Worm (Caenorhabditis elegans) whole organism, L3 larva: Measurements from ENCODE around the gene F53F1.3.

Experiments
- ZK546.5 ChIP-seq: sonication (generic microtip); optimal IDR thresholded peaks from 2 replicates; lab custom pipeline; 2017; ENCODE audit warnings: missing biosample characterization, missing genetic modification characterization
- aly-2 ChIP-seq: fragments of 150-350 bp; optimal IDR thresholded peaks from 2 replicates; lab custom pipeline; 2014; ENCODE audit warnings: missing biosample characterization, missing genetic modification characterization
- ceh-16 ChIP-seq: sonication (generic microtip); optimal IDR thresholded peaks from 2 replicates; lab custom pipeline; 2017; ENCODE audit warnings: missing biosample characterization, missing genetic modification characterization
- ceh-28 ChIP-seq: fragments of 150-350 bp; optimal IDR thresholded peaks from 2 replicates; lab custom pipeline; 2014; ENCODE audit warnings: missing biosample characterization, missing genetic modification reagents, missing genetic modification characterization
- ceh-9 ChIP-seq: sonication (generic microtip); optimal IDR thresholded peaks from 2 replicates; lab custom pipeline; 2018; ENCODE audit warnings: missing biosample characterization, missing genetic modification characterization
- daf-12 ChIP-seq: fragments of 150-350 bp; optimal IDR thresholded peaks from 2 replicates; lab custom pipeline; 2014; ENCODE audit warnings: missing biosample characterization, missing genetic modification reagents, missing genetic modification characterization
- egl-5 ChIP-seq: fragments of 150-350 bp; optimal IDR thresholded peaks from 2 replicates; lab custom pipeline; 2017; ENCODE audit warnings: missing biosample characterization, missing genetic modification reagents, missing genetic modification characterization, inconsistent platforms
- elt-1 ChIP-seq: fragments of 150-350 bp; optimal IDR thresholded peaks from 2 replicates; lab custom pipeline; 2014; ENCODE audit warnings: missing biosample characterization, missing genetic modification characterization
- elt-2 ChIP-seq: sonication (generic microtip); optimal IDR thresholded peaks from 2 replicates; lab custom pipeline; 2016; ENCODE audit warnings: missing genetic modification reagents, mild to moderate bottlenecking, missing genetic modification characterization, missing compliant biosample characterization
- elt-3 ChIP-seq, 3 experiments: fragments of 150-350 bp in 1 of 3; sonication (generic microtip) in 2 of 3; optimal IDR thresholded peaks; 2 replicates in 2 of 3; 4 replicates in 1 of 3; lab custom pipeline; 2014 to 2017; ENCODE audit warnings: missing biosample characterization in 3 of 3, missing genetic modification characterization in 3 of 3
- fkh-10 ChIP-seq: sonication (generic microtip); optimal IDR thresholded peaks from 2 replicates; lab custom pipeline; 2017; ENCODE audit warnings: missing biosample characterization, missing genetic modification reagents, missing genetic modification characterization
- fkh-2 ChIP-seq: fragments of 150-350 bp; optimal IDR thresholded peaks from 2 replicates; lab custom pipeline; 2014; ENCODE audit warnings: missing biosample characterization, missing genetic modification reagents, missing genetic modification characterization
- fos-1 ChIP-seq: fragments of 150-350 bp; optimal IDR thresholded peaks from 2 replicates; lab custom pipeline; 2014; ENCODE audit warnings: missing biosample characterization, missing genetic modification characterization
- hmg-11 ChIP-seq: sonication (generic microtip); optimal IDR thresholded peaks from 2 replicates; lab custom pipeline; 2016; ENCODE audit warnings: missing genetic modification characterization, missing compliant biosample characterization
- lin-15B ChIP-seq: fragments of 150-350 bp; optimal IDR thresholded peaks from 2 replicates; lab custom pipeline; 2014; ENCODE audit warnings: missing biosample characterization, missing genetic modification characterization
- lsy-12 ChIP-seq: sonication (generic microtip); optimal IDR thresholded peaks from 2 replicates; lab custom pipeline; 2016; ENCODE audit warnings: mild to moderate bottlenecking, missing genetic modification characterization, missing compliant biosample characterization
- mdl-1 ChIP-seq: fragments of 150-350 bp; optimal IDR thresholded peaks from 2 replicates; lab custom pipeline; 2014; ENCODE audit warnings: missing biosample characterization, missing genetic modification characterization
- mml-1 ChIP-seq: fragments of 150-350 bp; sonication (generic microtip); optimal IDR thresholded peaks from 3 replicates; lab custom pipeline; 2014; ENCODE audit warnings: missing biosample characterization, missing genetic modification characterization
- nfya-1 ChIP-seq: sonication (generic microtip); optimal IDR thresholded peaks from 2 replicates; lab custom pipeline; 2017; ENCODE audit warnings: missing genetic modification characterization, mild to moderate bottlenecking, missing compliant biosample characterization, antibody characterized with exemption, moderate library complexity; ENCODE audit not compliant: insufficient read depth
- nhr-12 ChIP-seq: fragments of 150-350 bp; optimal IDR thresholded peaks from 2 replicates; lab custom pipeline; 2014; ENCODE audit warnings: missing biosample characterization, missing genetic modification characterization
- nhr-23 ChIP-seq: fragments of 150-350 bp; optimal IDR thresholded peaks from 2 replicates; lab custom pipeline; 2014; ENCODE audit warnings: missing biosample characterization, missing genetic modification reagents, missing genetic modification characterization
- nhr-237 ChIP-seq: fragments of 150-350 bp; optimal IDR thresholded peaks from 2 replicates; lab custom pipeline; 2014; ENCODE audit warnings: missing biosample characterization, missing genetic modification characterization
- nhr-25 ChIP-seq: sonication (generic microtip); optimal IDR thresholded peaks from 2 replicates; lab custom pipeline; 2017; ENCODE audit warnings: missing biosample characterization, missing genetic modification characterization
- nhr-28 ChIP-seq: fragments of 150-350 bp; optimal IDR thresholded peaks from 2 replicates; lab custom pipeline; 2014; ENCODE audit warnings: missing biosample characterization, missing genetic modification characterization
- nhr-43 ChIP-seq: sonication (generic microtip); optimal IDR thresholded peaks from 2 replicates; lab custom pipeline; 2016; ENCODE audit warnings: mild to moderate bottlenecking, missing genetic modification characterization, missing compliant biosample characterization; ENCODE audit not compliant: poor library complexity, severe bottlenecking
- nhr-67 ChIP-seq: fragments of 150-350 bp; optimal IDR thresholded peaks from 2 replicates; lab custom pipeline; 2014; ENCODE audit warnings: missing biosample characterization, missing genetic modification characterization
- nhr-76 ChIP-seq: fragments of 150-350 bp; sonication (generic microtip); optimal IDR thresholded peaks from 5 replicates; lab custom pipeline; 2014; ENCODE audit warnings: missing biosample characterization, missing genetic modification characterization
- nhr-77 ChIP-seq: fragments of 150-350 bp; optimal IDR thresholded peaks from 2 replicates; lab custom pipeline; 2014; ENCODE audit warnings: missing biosample characterization, missing genetic modification characterization
- pha-4 ChIP-seq: fragments of 150-350 bp; optimal IDR thresholded peaks from 2 replicates; lab custom pipeline; 2014; ENCODE audit warnings: missing biosample characterization, missing genetic modification reagents, missing genetic modification characterization
- pqm-1 ChIP-seq: fragments of 150-350 bp; optimal IDR thresholded peaks from 2 replicates; lab custom pipeline; 2017; ENCODE audit warnings: missing biosample characterization, missing genetic modification characterization, inconsistent platforms
- skn-1 ChIP-seq: fragments of 150-350 bp; optimal IDR thresholded peaks from 2 replicates; lab custom pipeline; 2014; ENCODE audit warnings: missing biosample characterization, missing genetic modification characterization
- tbx-2 ChIP-seq: sonication (generic microtip); optimal IDR thresholded peaks from 2 replicates; lab custom pipeline; 2016; ENCODE audit warnings: mild to moderate bottlenecking, missing genetic modification characterization, missing compliant biosample characterization
- unc-39 ChIP-seq: sonication (generic microtip); optimal IDR thresholded peaks from 4 replicates; lab custom pipeline; 2017; ENCODE audit warnings: missing biosample characterization, missing genetic modification characterization
- unc-62 ChIP-seq: fragments of 150-350 bp; sonication (generic microtip); optimal IDR thresholded peaks from 4 replicates; lab custom pipeline; 2014; ENCODE audit warnings: missing biosample characterization, missing genetic modification reagents, missing genetic modification characterization
- zag-1 ChIP-seq: fragments of 150-350 bp; optimal IDR thresholded peaks from 2 replicates; lab custom pipeline; 2014; ENCODE audit warnings: missing biosample characterization, missing genetic modification characterization
- ztf-11 ChIP-seq: fragments of 150-350 bp; optimal IDR thresholded peaks from 2 replicates; lab custom pipeline; 2014; ENCODE audit warnings: missing biosample characterization, missing genetic modification characterization
- ztf-4 ChIP-seq: fragments of 150-350 bp; optimal IDR thresholded peaks from 2 replicates; lab custom pipeline; 2014; ENCODE audit warnings: missing biosample characterization, missing genetic modification characterization

F53F1.3 gene

ce11 chrV:13407913-13408312 lies at the start of gene F53F1.3:
Gene F53F1.3, plus strand, starts transcription at chrV:13408242.
- TF ChIP-seq elt-2 (tag; lab: Kevin White, UChicago) (peak; percentile 51), daf-12 (no peak), nhr-25 (tag; lab: Kevin White, UChicago) (no peak), unc-39 (no peak), fkh-2 (tag; lab: Kevin White, UChicago) (no peak)
- TF ChIP-seq, all 47 proteins: peak for 1

- TF ChIP-seq hmg-11 (tag; lab: Kevin White, UChicago) (no peak), elt-1 (peak; percentile 81), nhr-23 (peak; percentile 35), nhr-43 (peak; percentile 8), nhr-25 (tag; lab: Kevin White, UChicago) (peak; percentile 24), nhr-77 (tag; lab: Kevin White, UChicago) (no peak), ceh-16 (tag; lab: Kevin White, UChicago) (no peak)
Observed at ce11 chrV:13358823-13359592, 49.0 kb upstream of the F53F1.3 start, which contains the start of gene F32H5.3. Gene F32H5.3, plus strand, starts transcription at chrV:13359335.

- TF ChIP-seq lin-15B (tag; lab: Kevin White, UChicago) (no peak), ZK546.5 (no peak), skn-1 (tag; lab: Kevin White, UChicago) (no peak), nhr-28 (no peak), unc-62 (GFP tag; lab: Kevin White, UChicago) (no peak), nhr-43 (no peak), fkh-10 (no peak), nhr-12 (no peak), nhr-23 (no peak), egl-5 (tag; lab: Kevin White, UChicago) (no peak), ztf-11 (no peak), fos-1 (tag; lab: Kevin White, UChicago) (no peak), ceh-16 (tag; lab: Kevin White, UChicago) (no peak), elt-3 (tag; optimal IDR thresholded peaks at IDR 0.05; lab: Kevin White, UChicago) (no peak)
Observed at ce11 chrV:13360254-13360653, 47.8 kb upstream of the F53F1.3 start, which contains the start of gene F32H5.4. Gene F32H5.4, plus strand, starts transcription at chrV:13360554.

- TF ChIP-seq mdl-1 (tag; lab: Kevin White, UChicago) (no peak), nhr-67 (no peak), nhr-28 (no peak), mml-1 (tag; lab: Kevin White, UChicago) (no peak), nhr-76 (tag; lab: Kevin White, UChicago) (no peak), elt-1 (no peak), ceh-9 (no peak), lin-15B (tag; lab: Kevin White, UChicago) (no peak), nfya-1 (tag; lab: Kevin White, UChicago) (no peak), nhr-77 (tag; lab: Kevin White, UChicago) (no peak), pha-4 (tag; lab: Kevin White, UChicago) (no peak), ztf-4 (tag; lab: Kevin White, UChicago) (no peak), aly-2 (tag; lab: Kevin White, UChicago) (no peak), ceh-28 (tag; lab: Kevin White, UChicago) (no peak), lsy-12 (tag; lab: Kevin White, UChicago) (no peak), daf-12 (no peak), nhr-237 (tag; lab: Kevin White, UChicago) (no peak)
Observed at ce11 chrV:13363415-13363814, 44.6 kb upstream of the F53F1.3 start, which contains the start of gene srg-46. Gene srg-46, plus strand, starts transcription at chrV:13363715.

- no peak for TF ChIP-seq nhr-25 (tag; lab: Kevin White, UChicago)
- TF ChIP-seq nhr-23 = no peak
- no peak for TF ChIP-seq tbx-2 (tag; lab: Kevin White, UChicago)
- TF ChIP-seq nhr-77 (tag; lab: Kevin White, UChicago) = no peak
- no peak for TF ChIP-seq ceh-9
- TF ChIP-seq pqm-1 (tag; lab: Kevin White, UChicago) = no peak
- TF ChIP-seq fkh-2 (tag; lab: Kevin White, UChicago) = no peak
- no peak for TF ChIP-seq zag-1 (tag; lab: Kevin White, UChicago)
- no peak for TF ChIP-seq lin-15B (tag; lab: Kevin White, UChicago)
- no peak for TF ChIP-seq ceh-16 (tag; lab: Kevin White, UChicago)
- TF ChIP-seq ZK546.5 = no peak
- TF ChIP-seq mdl-1 (tag; lab: Kevin White, UChicago) = no peak
- TF ChIP-seq elt-3 (tag; optimal IDR thresholded peaks at IDR 0.05; lab: Kevin White, UChicago) = no peak
- TF ChIP-seq fkh-10 = no peak
- no peak for TF ChIP-seq nhr-237 (tag; lab: Kevin White, UChicago)
- no peak for TF ChIP-seq egl-5 (tag; lab: Kevin White, UChicago)
- no peak for TF ChIP-seq aly-2 (tag; lab: Kevin White, UChicago)
Observed at ce11 chrV:13364227-13364626, 43.8 kb upstream of the F53F1.3 start.
